Worm (Caenorhabditis elegans): Measurements from ENCODE around the gene kel-3.
"Not testable (repeated sequence)": the region's sequence is repeated elsewhere in the genome, so short reads cannot be mapped to it uniquely, and the experiment has no call there.

Gene kel-3

DNA sequence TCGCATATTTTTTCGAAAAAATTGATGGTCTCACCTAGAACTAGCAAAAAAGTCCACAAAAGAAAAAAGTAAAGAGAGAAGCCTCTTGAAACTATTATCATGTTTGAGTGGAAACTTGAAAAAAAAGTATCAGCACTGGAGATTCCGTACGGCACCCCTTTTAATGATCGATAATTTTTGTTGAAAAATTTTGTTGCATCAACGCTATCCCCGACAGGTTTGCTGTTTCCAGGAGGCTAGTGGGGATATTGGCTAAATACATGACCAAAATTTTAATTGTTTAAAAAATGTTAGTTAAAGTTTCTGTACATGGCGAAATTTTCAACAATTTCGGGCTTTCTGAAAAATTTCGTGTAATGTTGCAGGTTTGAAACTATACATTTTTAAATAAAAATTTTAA lies 31.0 kb downstream of the kel-3 start, which contains the start of gene T28A8.2:
TSS of gene T28A8.2 (minus strand) at position 101 of the 400 bp plus-strand sequence.
- TF ChIP-seq elt-2 (tag; optimal IDR thresholded peaks at IDR 0.05) (no peak), mdl-1 (tag; optimal IDR thresholded peaks at IDR 0.05) (no peak), daf-12 (tag; optimal IDR thresholded peaks at IDR 0.05) (no peak), aly-2 (tag; optimal IDR thresholded peaks at IDR 0.05) (no peak), pqm-1 (tag; optimal IDR thresholded peaks at IDR 0.05) (no peak), ztf-4 (tag; optimal IDR thresholded peaks at IDR 0.05) (no peak), nhr-25 (tag; optimal IDR thresholded peaks at IDR 0.05) (no peak), fkh-2 (tag; optimal IDR thresholded peaks at IDR 0.05) (no peak), jun-1 (tag; optimal IDR thresholded peaks at IDR 0.05) (no peak), unc-62 (GFP tag; optimal IDR thresholded peaks at IDR 0.05) (no peak), nhr-237 (tag; optimal IDR thresholded peaks at IDR 0.05) (no peak), lin-39 (tag; optimal IDR thresholded peaks at IDR 0.05) (no peak), egl-5 (tag; optimal IDR thresholded peaks at IDR 0.05) (no peak), nhr-43 (tag; optimal IDR thresholded peaks at IDR 0.05; ENCODE audit: poor library complexity, severe bottlenecking) (no peak), lsy-12 (tag; optimal IDR thresholded peaks at IDR 0.05) (no peak), elt-1 (tag; optimal IDR thresholded peaks at IDR 0.05) (no peak), unc-39 (tag; optimal IDR thresholded peaks at IDR 0.05) (no peak)

DNA sequence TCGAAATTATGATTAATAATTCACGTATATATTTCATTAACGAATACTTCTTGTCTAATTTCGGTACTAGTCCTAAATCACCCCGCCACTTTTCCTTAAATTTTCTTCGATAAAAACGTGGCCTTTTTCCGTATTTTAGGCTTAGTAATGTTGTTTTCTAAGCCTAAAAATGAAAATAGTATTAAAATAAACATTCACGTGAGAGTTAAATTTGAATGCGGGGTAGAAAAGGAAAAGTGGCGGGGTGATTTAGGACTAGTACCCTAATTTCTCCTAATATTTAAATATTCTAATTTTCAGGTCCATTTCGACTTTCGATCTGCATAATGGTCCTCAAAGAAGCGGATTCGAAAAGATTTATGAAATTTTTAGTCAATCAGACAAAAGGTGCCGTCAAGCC lies 34.3 kb downstream of the kel-3 start, which contains the start of gene T28A8.6:
TSS of gene T28A8.6 (plus strand) at position 301 of the 400 bp plus-strand sequence.
- not testable (repeated sequence) for TF ChIP-seq ztf-4, zag-1, hmg-11 (tag; optimal IDR thresholded peaks at IDR 0.05)

DNA sequence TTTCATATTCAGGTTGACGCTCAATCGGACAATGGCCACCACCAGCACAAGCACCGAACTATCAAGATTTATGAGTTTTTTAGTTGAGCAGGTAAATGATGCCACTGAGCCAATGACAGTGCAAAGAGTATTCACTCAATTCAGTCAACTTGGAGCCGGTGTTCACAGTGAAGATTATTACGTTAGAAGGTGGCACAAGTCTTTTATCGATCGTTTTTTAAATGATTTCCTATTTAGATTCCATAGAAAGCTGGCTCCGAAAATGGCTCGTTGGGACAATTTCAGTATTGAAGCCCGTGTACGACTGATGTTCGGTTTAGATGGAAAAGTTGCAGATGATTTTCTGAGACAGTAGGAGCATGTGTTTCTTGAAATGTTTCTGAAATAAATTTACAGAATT lies 37.0 kb downstream of the kel-3 start, which contains the start of gene T28A8.5:
TSS of gene T28A8.5 (plus strand) at position 32 of the 400 bp plus-strand sequence.
- no peak for TF ChIP-seq unc-62 (GFP tag; optimal IDR thresholded peaks at IDR 0.05)
- no peak for TF ChIP-seq aly-2 (tag; optimal IDR thresholded peaks at IDR 0.05)
- no peak for TF ChIP-seq mml-1 (tag; optimal IDR thresholded peaks at IDR 0.05)
- no peak for TF ChIP-seq nfya-1 (tag; optimal IDR thresholded peaks at IDR 0.05; ENCODE audit: insufficient read depth)
- no peak for TF ChIP-seq tbx-2 (tag; optimal IDR thresholded peaks at IDR 0.05)
- TF ChIP-seq ceh-9 (tag; optimal IDR thresholded peaks at IDR 0.05): no peak
- no peak for TF ChIP-seq egl-5 (tag; optimal IDR thresholded peaks at IDR 0.05)
- no peak for TF ChIP-seq ceh-82 (tag; optimal IDR thresholded peaks at IDR 0.05)
- no peak for TF ChIP-seq ceh-16 (tag; optimal IDR thresholded peaks at IDR 0.05)
- no peak for TF ChIP-seq ZK546.5 (tag; optimal IDR thresholded peaks at IDR 0.05)
- no peak for TF ChIP-seq jun-1 (tag; optimal IDR thresholded peaks at IDR 0.05)
- no peak for TF ChIP-seq eor-1 (tag; optimal IDR thresholded peaks at IDR 0.05)
- no peak for TF ChIP-seq skn-1 (tag; optimal IDR thresholded peaks at IDR 0.05)
- TF ChIP-seq nhr-67 (tag; optimal IDR thresholded peaks at IDR 0.05): no peak
- no peak for TF ChIP-seq fkh-10 (GFP tag; optimal IDR thresholded peaks at IDR 0.05)
- no peak for TF ChIP-seq mdl-1 (tag; optimal IDR thresholded peaks at IDR 0.05)
- TF ChIP-seq nhr-76 (tag; optimal IDR thresholded peaks at IDR 0.05): no peak
- no peak for TF ChIP-seq elt-3 (tag; optimal IDR thresholded peaks at IDR 0.05)
- no peak for TF ChIP-seq lin-39 (tag; optimal IDR thresholded peaks at IDR 0.05)
- no peak for TF ChIP-seq lsy-12 (tag; optimal IDR thresholded peaks at IDR 0.05)

DNA sequence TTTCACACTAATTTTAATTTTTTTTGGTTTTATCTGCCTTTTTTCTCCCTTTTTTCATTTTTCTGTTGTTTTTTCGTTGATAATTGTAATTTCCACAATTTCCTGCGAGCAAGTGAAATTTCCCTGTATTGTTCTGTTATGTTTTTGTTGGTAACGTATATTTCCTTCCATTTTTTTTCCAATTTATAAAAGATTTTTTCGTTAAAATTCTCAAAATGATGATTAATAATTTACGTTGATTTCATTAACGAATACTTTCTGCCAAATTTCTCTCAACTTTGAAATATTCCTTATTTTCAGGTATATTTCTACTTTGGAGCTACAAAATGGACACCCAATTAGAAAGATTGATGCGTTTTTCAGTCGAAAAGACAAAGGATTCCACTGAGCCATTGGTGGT lies 37.9 kb downstream of the kel-3 start, which contains the start of gene T28A8.8:
TSS of gene T28A8.8 (plus strand) at position 301 of the 400 bp plus-strand sequence.
- TF ChIP-seq aly-2 (tag; optimal IDR thresholded peaks at IDR 0.05): no peak
- TF ChIP-seq jun-1 (tag; optimal IDR thresholded peaks at IDR 0.05): no peak
- TF ChIP-seq unc-39 (tag; optimal IDR thresholded peaks at IDR 0.05): no peak
- no peak for TF ChIP-seq nhr-67 (tag; optimal IDR thresholded peaks at IDR 0.05)
- no peak for TF ChIP-seq nhr-12 (tag; optimal IDR thresholded peaks at IDR 0.05)
- no peak for TF ChIP-seq ceh-28 (tag; optimal IDR thresholded peaks at IDR 0.05)
- TF ChIP-seq ama-1 (optimal IDR thresholded peaks at IDR 0.05): no peak
- TF ChIP-seq mml-1 (tag; optimal IDR thresholded peaks at IDR 0.05): no peak
- TF ChIP-seq fos-1 (tag; optimal IDR thresholded peaks at IDR 0.05): no peak
- TF ChIP-seq elt-3 (tag; optimal IDR thresholded peaks at IDR 0.05): no peak
- TF ChIP-seq lsy-12 (tag; optimal IDR thresholded peaks at IDR 0.05): no peak
- no peak for TF ChIP-seq egl-27 (tag; optimal IDR thresholded peaks at IDR 0.05)
- TF ChIP-seq lin-39 (tag; optimal IDR thresholded peaks at IDR 0.05): no peak
- TF ChIP-seq ceh-16 (tag; optimal IDR thresholded peaks at IDR 0.05): no peak
- TF ChIP-seq nhr-28 (tag; optimal IDR thresholded peaks at IDR 0.05): no peak

Measured in whole organism, L3 larva.